Worm (Caenorhabditis elegans) whole organism, late embryonic: ENCODE data around the gene C34F6.9.
A peak's percentile ranks its signal among the peaks of the same experiment; 100 is the strongest.

Experiments used
- F13H6.1 ChIP-seq: sonication (generic microtip); optimal IDR thresholded peaks from 2 replicates; lab custom pipeline; 2016; ENCODE audit warnings: missing genetic modification characterization, missing compliant biosample characterization
- K02D7.2 ChIP-seq: sonication (generic microtip); optimal IDR thresholded peaks from 2 replicates; lab custom pipeline; 2017; ENCODE audit warnings: mild to moderate bottlenecking, missing genetic modification characterization, missing compliant biosample characterization
- K09A11.1 ChIP-seq: sonication (generic microtip); optimal IDR thresholded peaks from 2 replicates; lab custom pipeline; 2017; ENCODE audit warnings: antibody characterized with exemption, mild to moderate bottlenecking, missing genetic modification characterization, missing compliant biosample characterization; ENCODE audit not compliant: insufficient read depth
- T23F11.4 ChIP-seq: fragments of 200-800 bp; sonication (Bioruptor generic); optimal IDR thresholded peaks from 2 replicates; lab custom pipeline; 2018; ENCODE audit warnings: mild to moderate bottlenecking, missing genetic modification characterization, missing compliant biosample characterization
- ahr-1 ChIP-seq: sonication (generic microtip); optimal IDR thresholded peaks from 2 replicates; lab custom pipeline; 2016; ENCODE audit warnings: missing genetic modification characterization, missing compliant biosample characterization
- ama-1 ChIP-seq: fragments of 150-350 bp; optimal IDR thresholded peaks from 2 replicates; lab custom pipeline; 2014
- ceh-14 ChIP-seq: sonication (generic microtip); optimal IDR thresholded peaks from 2 replicates; lab custom pipeline; 2016; ENCODE audit warnings: missing genotype, missing genetic modification characterization, missing compliant biosample characterization
- ceh-19 ChIP-seq: fragments of 200-800 bp; sonication (Bioruptor generic); optimal IDR thresholded peaks from 2 replicates; lab custom pipeline; 2018; ENCODE audit warnings: mild to moderate bottlenecking, missing genetic modification characterization, missing compliant biosample characterization
- ceh-24 ChIP-seq: sonication (generic microtip); optimal IDR thresholded peaks from 2 replicates; lab custom pipeline; 2016; ENCODE audit warnings: mild to moderate bottlenecking, missing genetic modification characterization, missing compliant biosample characterization
- ceh-30 ChIP-seq: fragments of 150-350 bp; optimal IDR thresholded peaks from 2 replicates; lab custom pipeline; 2014; ENCODE audit warnings: missing biosample characterization, missing genetic modification characterization
- ceh-31 ChIP-seq: sonication (generic microtip); optimal IDR thresholded peaks from 2 replicates; lab custom pipeline; 2016; ENCODE audit warnings: missing genetic modification characterization, missing compliant biosample characterization
- ceh-45 ChIP-seq: fragments of 200-800 bp; sonication (Bioruptor generic); IDR thresholded peaks from 2 replicates; pipeline ENCODE4 v1.3.6; 2022; ENCODE audit warnings: missing genetic modification reagents, missing genetic modification characterization, missing compliant biosample characterization
- ceh-48 ChIP-seq: sonication (generic microtip); optimal IDR thresholded peaks from 2 replicates; lab custom pipeline; 2016; ENCODE audit warnings: missing genetic modification characterization, inconsistent platforms, missing compliant biosample characterization
- ceh-6 ChIP-seq: fragments of 200-800 bp; sonication (Bioruptor generic); optimal IDR thresholded peaks from 2 replicates; lab custom pipeline; 2018; ENCODE audit warnings: mild to moderate bottlenecking, missing genetic modification characterization, missing compliant biosample characterization
- ceh-9 ChIP-seq: sonication (generic microtip); optimal IDR thresholded peaks from 2 replicates; lab custom pipeline; 2016; ENCODE audit warnings: mild to moderate bottlenecking, missing genetic modification characterization, inconsistent platforms, missing compliant biosample characterization
- dve-1 ChIP-seq: sonication (generic microtip); optimal IDR thresholded peaks from 2 replicates; lab custom pipeline; 2017; ENCODE audit warnings: antibody characterized with exemption, mild to moderate bottlenecking, missing genetic modification characterization, missing compliant biosample characterization
- elt-2 ChIP-seq: sonication (generic microtip); optimal IDR thresholded peaks from 2 replicates; lab custom pipeline; 2016; ENCODE audit warnings: missing genetic modification reagents, missing genetic modification characterization, missing compliant biosample characterization
- ets-4 ChIP-seq: sonication (generic microtip); optimal IDR thresholded peaks from 2 replicates; lab custom pipeline; 2016; ENCODE audit warnings: missing genetic modification characterization, missing compliant biosample characterization
- fax-1 ChIP-seq: sonication (generic microtip); optimal IDR thresholded peaks from 2 replicates; lab custom pipeline; 2016; ENCODE audit warnings: missing genotype, missing genetic modification characterization, missing compliant biosample characterization
- fkh-10 ChIP-seq: fragments of 150-350 bp; optimal IDR thresholded peaks from 2 replicates; lab custom pipeline; 2014; ENCODE audit warnings: missing biosample characterization, missing genetic modification reagents, missing genetic modification characterization
- fkh-6 ChIP-seq: sonication (generic microtip); optimal IDR thresholded peaks from 2 replicates; lab custom pipeline; 2016; ENCODE audit warnings: missing genetic modification characterization, missing compliant biosample characterization
- gmeb-2 ChIP-seq: sonication (generic microtip); optimal IDR thresholded peaks from 2 replicates; lab custom pipeline; 2016; ENCODE audit warnings: missing genetic modification characterization, inconsistent platforms, missing compliant biosample characterization
- hlh-13 ChIP-seq: fragments of 200-800 bp; sonication (Bioruptor generic); optimal IDR thresholded peaks from 2 replicates; lab custom pipeline; 2018; ENCODE audit warnings: mild to moderate bottlenecking, missing genetic modification characterization, missing compliant biosample characterization
- hlh-15 ChIP-seq: sonication (generic microtip); optimal IDR thresholded peaks from 2 replicates; lab custom pipeline; 2016; ENCODE audit warnings: missing genetic modification characterization, missing compliant biosample characterization
- hlh-30 ChIP-seq: sonication (generic microtip); optimal IDR thresholded peaks from 2 replicates; lab custom pipeline; 2017; ENCODE audit warnings: antibody characterized with exemption, missing genetic modification characterization, missing compliant biosample characterization; ENCODE audit not compliant: insufficient read depth
- hlh-8 ChIP-seq: sonication (generic microtip); optimal IDR thresholded peaks from 2 replicates; lab custom pipeline; 2016; ENCODE audit warnings: missing genotype, missing genetic modification characterization, missing compliant biosample characterization
- lim-6 ChIP-seq: sonication (generic microtip); optimal IDR thresholded peaks from 2 replicates; lab custom pipeline; 2016; ENCODE audit warnings: missing genetic modification characterization, missing compliant biosample characterization
- madf-2 ChIP-seq: sonication (generic microtip); optimal IDR thresholded peaks from 2 replicates; lab custom pipeline; 2017; ENCODE audit warnings: missing genetic modification characterization, missing compliant biosample characterization
- mec-3 ChIP-seq: sonication (generic microtip); optimal IDR thresholded peaks from 2 replicates; lab custom pipeline; 2016; ENCODE audit warnings: borderline replicate concordance, missing genetic modification characterization, missing compliant biosample characterization
- nfya-1 ChIP-seq: sonication (generic microtip); optimal IDR thresholded peaks from 2 replicates; lab custom pipeline; 2017; ENCODE audit warnings: missing genetic modification characterization, mild to moderate bottlenecking, missing compliant biosample characterization, antibody characterized with exemption, moderate library complexity
- nhr-11 ChIP-seq: fragments of 150-350 bp; optimal IDR thresholded peaks from 2 replicates; lab custom pipeline; 2014; ENCODE audit warnings: missing biosample characterization, missing genetic modification characterization
- nhr-232 ChIP-seq: sonication (generic microtip); optimal IDR thresholded peaks from 2 replicates; lab custom pipeline; 2016; ENCODE audit warnings: missing genetic modification characterization, missing compliant biosample characterization
- odd-2 ChIP-seq: sonication (generic microtip); optimal IDR thresholded peaks from 2 replicates; lab custom pipeline; 2017; ENCODE audit warnings: antibody characterized with exemption, mild to moderate bottlenecking, missing genetic modification characterization, missing compliant biosample characterization
- pag-3 ChIP-seq: sonication (generic microtip); optimal IDR thresholded peaks from 2 replicates; lab custom pipeline; 2016; ENCODE audit warnings: missing compliant biosample characterization, missing genetic modification characterization, borderline replicate concordance
- pat-9 ChIP-seq: fragments of 200-800 bp; sonication (Bioruptor generic); optimal IDR thresholded peaks from 2 replicates; lab custom pipeline; 2018; ENCODE audit warnings: mild to moderate bottlenecking, missing genetic modification characterization, moderate library complexity, missing compliant biosample characterization
- pax-1 ChIP-seq: fragments of 150-350 bp; optimal IDR thresholded peaks from 2 replicates; lab custom pipeline; 2014; ENCODE audit warnings: missing biosample characterization, missing genetic modification characterization
- pha-4 ChIP-seq: fragments of 150-350 bp; optimal IDR thresholded peaks from 2 replicates; lab custom pipeline; 2018; ENCODE audit warnings: missing biosample characterization, missing genetic modification reagents, missing genetic modification characterization
- pqm-1 ChIP-seq: sonication (generic microtip); optimal IDR thresholded peaks from 2 replicates; lab custom pipeline; 2016; ENCODE audit warnings: missing genetic modification characterization, missing compliant biosample characterization
- pros-1 ChIP-seq: fragments of 150-350 bp; optimal IDR thresholded peaks from 2 replicates; lab custom pipeline; 2014; ENCODE audit warnings: missing biosample characterization, missing genetic modification reagents, missing genetic modification characterization
- ref-2 ChIP-seq: sonication (generic microtip); optimal IDR thresholded peaks from 2 replicates; lab custom pipeline; 2016; ENCODE audit warnings: missing genetic modification characterization, missing compliant biosample characterization
- sdc-2 ChIP-seq: sonication (generic microtip); optimal IDR thresholded peaks from 2 replicates; lab custom pipeline; 2016; ENCODE audit warnings: missing genotype, missing genetic modification characterization, missing compliant biosample characterization
- sox-4 ChIP-seq: sonication (generic microtip); optimal IDR thresholded peaks from 2 replicates; lab custom pipeline; 2017; ENCODE audit warnings: mild to moderate bottlenecking, missing genetic modification characterization, inconsistent platforms, missing compliant biosample characterization
- tbx-2 ChIP-seq: sonication (generic microtip); optimal IDR thresholded peaks from 2 replicates; lab custom pipeline; 2016; ENCODE audit warnings: missing genetic modification characterization, missing compliant biosample characterization
- tbx-7 ChIP-seq: sonication (generic microtip); optimal IDR thresholded peaks from 2 replicates; lab custom pipeline; 2016; ENCODE audit warnings: missing genotype, missing genetic modification characterization, missing compliant biosample characterization
- ttx-3 ChIP-seq: sonication (generic microtip); optimal IDR thresholded peaks from 2 replicates; lab custom pipeline; 2016; ENCODE audit warnings: missing genetic modification reagents, missing genetic modification characterization, missing compliant biosample characterization
- unc-3 ChIP-seq, 2 experiments: fragments of 200-800 bp in 1 of 2; sonication (Bioruptor generic) in 1 of 2; sonication (generic microtip) in 1 of 2; conservative IDR thresholded peaks in 1 of 2; optimal IDR thresholded peaks in 1 of 2; 2 replicates each; pipeline versions ENCODE4 v1.3.6 to Lab custom; 2016 to 2022; ENCODE audit warnings: missing compliant biosample characterization in 2 of 2, missing genetic modification characterization in 2 of 2, missing genetic modification reagents in 1 of 2
- unc-42 ChIP-seq: sonication (generic microtip); optimal IDR thresholded peaks from 2 replicates; lab custom pipeline; 2016; ENCODE audit warnings: missing genotype, missing genetic modification characterization, missing compliant biosample characterization
- unc-55 ChIP-seq: sonication (generic microtip); optimal IDR thresholded peaks from 2 replicates; lab custom pipeline; 2017; ENCODE audit warnings: missing biosample characterization, missing genetic modification reagents, missing genetic modification characterization
- unc-86 ChIP-seq: sonication (generic microtip); optimal IDR thresholded peaks from 2 replicates; lab custom pipeline; 2016; ENCODE audit warnings: missing genetic modification characterization, missing compliant biosample characterization
- zip-5 ChIP-seq: sonication (generic microtip); optimal IDR thresholded peaks from 2 replicates; lab custom pipeline; 2016; ENCODE audit warnings: missing genetic modification characterization, missing compliant biosample characterization
- ztf-16 ChIP-seq: sonication (generic microtip); optimal IDR thresholded peaks from 2 replicates; lab custom pipeline; 2017; ENCODE audit warnings: missing genetic modification characterization, missing compliant biosample characterization

The C34F6.9 gene

ce11 chrX:11208788-11209187 lies 13.7 kb downstream of the C34F6.9 start, which contains the start of gene C34F6.5:
C34F6.5 (minus strand) TSS chrX:11208888.
- TF ChIP-seq pax-1 (tag; lab: Kevin White, UChicago) (no peak), pha-4 (tag; lab: Kevin White, UChicago) (no peak), ceh-48 (tag; lab: Kevin White, UChicago) (peak; percentile 26), K09A11.1 (no peak)
- TF ChIP-seq, all 69 proteins: peak for 1

DNA sequence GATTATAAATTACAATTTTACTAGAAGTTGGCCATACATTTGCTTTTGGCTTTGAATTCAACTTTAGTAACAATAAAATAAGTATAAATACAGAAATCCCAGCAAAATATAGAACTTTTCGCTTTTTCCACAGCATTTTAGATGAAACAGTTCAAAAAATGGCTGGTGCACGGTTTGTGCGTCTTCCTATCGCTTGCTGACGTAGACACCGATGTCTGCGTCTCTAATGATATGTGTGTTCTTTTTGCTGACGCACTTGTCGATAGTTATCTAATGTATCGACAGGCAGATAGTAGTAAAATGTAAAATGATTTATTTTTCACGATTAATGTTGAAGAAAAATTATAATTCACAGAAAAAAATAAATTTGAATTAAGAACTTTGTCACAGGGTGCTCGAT lies 15.5 kb downstream of the C34F6.9 start, which contains the start of gene hst-2:
hst-2 (minus strand) TSS at position 203 of the 400 bp plus-strand sequence.
- peak; percentile 18 for TF ChIP-seq sdc-2 (tag; lab: Kevin White, UChicago)
- peak; percentile 8 for TF ChIP-seq fkh-6
- TF ChIP-seq ceh-19: no peak
- TF ChIP-seq nhr-11: no peak
- no peak for TF ChIP-seq ceh-45 (GFP tag; lab: Robert Waterston, UW)
- TF ChIP-seq dve-1 (tag; lab: Kevin White, UChicago): no peak
- TF ChIP-seq ttx-3 (tag; lab: Kevin White, UChicago): no peak
- no peak for TF ChIP-seq fax-1 (tag; lab: Kevin White, UChicago)
- no peak for TF ChIP-seq hlh-15 (tag; lab: Kevin White, UChicago)
- TF ChIP-seq ets-4 (tag; lab: Kevin White, UChicago): no peak
- TF ChIP-seq tbx-7 (tag; lab: Kevin White, UChicago): no peak
- no peak for TF ChIP-seq ceh-9 (tag; lab: Kevin White, UChicago)
- TF ChIP-seq hlh-8 (tag; lab: Kevin White, UChicago): no peak
- TF ChIP-seq ceh-31 (tag; lab: Kevin White, UChicago): peak; percentile 67
- no peak for TF ChIP-seq pros-1 (tag; lab: Kevin White, UChicago)
- no peak for TF ChIP-seq unc-86 (tag; lab: Kevin White, UChicago)
- TF ChIP-seq hlh-13 (GFP tag; lab: Kevin White, UChicago): no peak
- TF ChIP-seq hlh-30 (tag; lab: Kevin White, UChicago): peak; percentile 28
- no peak for TF ChIP-seq F13H6.1 (tag; lab: Kevin White, UChicago)
- TF ChIP-seq pqm-1 (tag; lab: Kevin White, UChicago): no peak
- no peak for TF ChIP-seq ztf-16 (tag; lab: Kevin White, UChicago)
- peak; percentile 3 for TF ChIP-seq T23F11.4
- TF ChIP-seq ceh-14 (tag; lab: Kevin White, UChicago): peak; percentile 21
- peak; percentile 53 for TF ChIP-seq unc-55
- no peak for TF ChIP-seq pax-1 (tag; lab: Kevin White, UChicago)
- no peak for TF ChIP-seq unc-3 (GFP tag; conservative IDR thresholded peaks at IDR 0.05; lab: Robert Waterston, UW)
- TF ChIP-seq unc-3 (tag; optimal IDR thresholded peaks at IDR 0.05; lab: Kevin White, UChicago): no peak
- peak; percentile 53 for TF ChIP-seq nfya-1 (tag; lab: Kevin White, UChicago)
- TF ChIP-seq K02D7.2: no peak
- TF ChIP-seq lim-6 (tag; lab: Kevin White, UChicago): no peak
- TF ChIP-seq odd-2 (tag; lab: Kevin White, UChicago): no peak
- TF ChIP-seq madf-2: no peak
- TF ChIP-seq elt-2: peak; percentile 72
- TF ChIP-seq ceh-48 (tag; lab: Kevin White, UChicago): peak; percentile 15
- no peak for TF ChIP-seq fkh-10 (GFP tag; lab: Kevin White, UChicago)
- no peak for TF ChIP-seq tbx-2 (tag; lab: Kevin White, UChicago)
- TF ChIP-seq zip-5 (tag; lab: Kevin White, UChicago): no peak
- TF ChIP-seq gmeb-2: no peak
- TF ChIP-seq sox-4: no peak
- no peak for TF ChIP-seq mec-3 (tag; lab: Kevin White, UChicago)
- no peak for TF ChIP-seq ama-1 (lab: Kevin White, UChicago)
- peak; percentile 52 for TF ChIP-seq unc-42 (tag; lab: Kevin White, UChicago)
- TF ChIP-seq ceh-6 (GFP tag; lab: Kevin White, UChicago): no peak
- TF ChIP-seq ref-2 (tag; lab: Kevin White, UChicago): no peak
- TF ChIP-seq pat-9 (tag; lab: Kevin White, UChicago): no peak
- TF ChIP-seq ceh-30 (tag; lab: Kevin White, UChicago): no peak
- TF ChIP-seq ceh-24 (tag; lab: Kevin White, UChicago): no peak
- TF ChIP-seq pag-3: no peak
- TF ChIP-seq nhr-232 (tag; lab: Kevin White, UChicago): no peak
- no peak for TF ChIP-seq ahr-1 (tag; lab: Kevin White, UChicago)
